Fruit fly (Drosophila melanogaster): Measurements from ENCODE around the gene CG32547.

CG32547 gene

dm6 chrX:18517415-18517814, 38.1 kb upstream of the CG32547 start (continued):
- TF ChIP-seq CG4707 (GFP tag; optimal IDR thresholded peaks at IDR 0.05) (peak; percentile 5), stc (GFP tag; IDR thresholded peaks at IDR 0.05) (0 out of 2 replicates have a peak, but pooled peaks have one; percentile 15), croc (GFP tag; conservative IDR thresholded peaks at IDR 0.05) (0 out of 3 replicates have a peak, but pooled peaks have one; percentile 16), pita (GFP tag; optimal IDR thresholded peaks at IDR 0.05) (peak; percentile 16), bab2 (GFP tag; optimal IDR thresholded peaks at IDR 0.05) (no peak), CG6254 (GFP tag; optimal IDR thresholded peaks at IDR 0.05) (no peak), trh (GFP tag; optimal IDR thresholded peaks at IDR 0.05) (no peak), Dbx (GFP tag; IDR thresholded peaks at IDR 0.05) (0 out of 3 replicates have a peak, but pooled peaks have one; percentile 18), Nf-YC (tag; optimal IDR thresholded peaks at IDR 0.05) (peak; percentile 10), CG32767 (GFP tag; IDR thresholded peaks at IDR 0.05) (no peak), Ets65A (GFP tag) (peak; percentile 86), ssp (GFP tag; IDR thresholded peaks at IDR 0.05) (no peak), CG3726 (GFP tag; IDR thresholded peaks at IDR 0.05) (0 out of 3 replicates have a peak, but pooled peaks have one; percentile 38), oc (tag; optimal IDR thresholded peaks at IDR 0.05) (no peak), ro (GFP tag; IDR thresholded peaks at IDR 0.05) (no peak), dimm (GFP tag; IDR thresholded peaks at IDR 0.05) (no peak), corto (GFP tag; optimal IDR thresholded peaks at IDR 0.05) (no peak), CG6272 (GFP tag; IDR thresholded peaks at IDR 0.05) (no peak), CG3995 (GFP tag; optimal IDR thresholded peaks at IDR 0.05) (no peak), shn (GFP tag; optimal IDR thresholded peaks at IDR 0.05) (no peak), dati (GFP tag; IDR thresholded peaks at IDR 0.05) (no peak), sr (GFP tag; IDR thresholded peaks at IDR 0.05) (no peak), H2.0 (GFP tag; IDR thresholded peaks at IDR 0.05) (no peak), Doc3 (GFP tag; IDR thresholded peaks at IDR 0.05; ENCODE audit: partially characterized antibody) (no peak), CG7928 (GFP tag; optimal IDR thresholded peaks at IDR 0.05) (no peak), zfh1 (GFP tag; IDR thresholded peaks at IDR 0.05) (peak; percentile 72), btn (GFP tag; optimal IDR thresholded peaks at IDR 0.05) (no peak), CG42726 (GFP tag; IDR thresholded peaks at IDR 0.05; ENCODE audit: partially characterized antibody) (peak; percentile 59), NK7.1 (GFP tag; optimal IDR thresholded peaks at IDR 0.05) (no peak), CG10979 (tag; optimal IDR thresholded peaks at IDR 0.05) (peak; percentile 10), CG10147 (GFP tag; optimal IDR thresholded peaks at IDR 0.05) (no peak), Sry-β (GFP tag; optimal IDR thresholded peaks at IDR 0.05) (no peak), fd96Cb (tag; optimal IDR thresholded peaks at IDR 0.05) (no peak), klu (GFP tag; IDR thresholded peaks at IDR 0.05) (no peak), ato (GFP tag; IDR thresholded peaks at IDR 0.05; ENCODE audit: partially characterized antibody) (no peak), repo (GFP tag; optimal IDR thresholded peaks at IDR 0.05) (no peak), chinmo (GFP tag; IDR thresholded peaks at IDR 0.05; ENCODE audit: partially characterized antibody) (0 out of 4 replicates have a peak, but pooled peaks have one; percentile 35), CG3163 (GFP tag; optimal IDR thresholded peaks at IDR 0.05) (no peak), da (GFP tag; optimal IDR thresholded peaks at IDR 0.05) (no peak), CG8359 (GFP tag; optimal IDR thresholded peaks at IDR 0.05; ENCODE audit: borderline replicate concordance) (no peak), bigmax (GFP tag; optimal IDR thresholded peaks at IDR 0.05) (no peak), CG5245 (GFP tag; optimal IDR thresholded peaks at IDR 0.05) (peak; percentile 24), otp (GFP tag; IDR thresholded peaks at IDR 0.05) (peak; percentile 70; the same call in 1 of the 3 replicates), CG14667 (GFP tag; IDR thresholded peaks at IDR 0.05) (peak; percentile 27; the same call in 1 of the 2 replicates), tin (GFP tag; optimal IDR thresholded peaks at IDR 0.05) (peak; percentile 29), D19A (tag; optimal IDR thresholded peaks at IDR 0.05) (peak; percentile 15), CG17802 (tag; optimal IDR thresholded peaks at IDR 0.05) (no peak), dan (GFP tag; IDR thresholded peaks at IDR 0.05) (no peak), insv (GFP tag; optimal IDR thresholded peaks at IDR 0.05) (peak in 1 of 2 experiments; percentile 56), CG13624 (GFP tag; optimal IDR thresholded peaks at IDR 0.05) (no peak), CG1792 (GFP tag; optimal IDR thresholded peaks at IDR 0.05) (no peak), crc (GFP tag; optimal IDR thresholded peaks at IDR 0.05) (no peak)

Measured in whole organism, embryonic.